Fruit fly (Drosophila melanogaster): ENCODE results near the gene Tsp3A.

Gene Tsp3A

dm6 chrX:2655479-2655878, 35.9 kb upstream of the Tsp3A start:
- TF ChIP-seq gem (tag; optimal IDR thresholded peaks at IDR 0.05) (peak; percentile 31), grn (GFP tag; optimal IDR thresholded peaks at IDR 0.05) (peak; percentile 69), esg (GFP tag; conservative IDR thresholded peaks at IDR 0.05) (no peak), CG4730 (GFP tag; IDR thresholded peaks at IDR 0.05) (no peak), lab (GFP tag; optimal IDR thresholded peaks at IDR 0.05) (peak; percentile 35), Meics (GFP tag; optimal IDR thresholded peaks at IDR 0.05) (no peak), NC2α (GFP tag; optimal IDR thresholded peaks at IDR 0.05) (no peak), ci (GFP tag; IDR thresholded peaks at IDR 0.05) (no peak), CG9215 (GFP tag; IDR thresholded peaks at IDR 0.05) (no peak), Hr78 (GFP tag; optimal IDR thresholded peaks at IDR 0.05) (no peak), Chrac-16 (GFP tag; optimal IDR thresholded peaks at IDR 0.05) (no peak), exex (tag; optimal IDR thresholded peaks at IDR 0.05) (peak; percentile 33)

dm6 chrX:2653533-2654296, 34.2 kb upstream of the Tsp3A start:
- TF ChIP-seq CG4282 (GFP tag; optimal IDR thresholded peaks at IDR 0.05) (no peak), wdn (GFP tag; IDR thresholded peaks at IDR 0.05) (no peak), CG4328 (GFP tag; optimal IDR thresholded peaks at IDR 0.05) (no peak), CG17612 (GFP tag; IDR thresholded peaks at IDR 0.05) (no peak), CG11085 (GFP tag; IDR thresholded peaks at IDR 0.05) (no peak), Hey (tag; optimal IDR thresholded peaks at IDR 0.05) (peak; percentile 58), CoRest (tag; optimal IDR thresholded peaks at IDR 0.05) (no peak), en (GFP tag; optimal IDR thresholded peaks at IDR 0.05) (no peak), CG6689 (GFP tag; IDR thresholded peaks at IDR 0.05) (no peak), CG2199 (GFP tag; IDR thresholded peaks at IDR 0.05) (no peak), Xbp1 (GFP tag; optimal IDR thresholded peaks at IDR 0.05) (no peak), CG11696 (GFP tag; IDR thresholded peaks at IDR 0.05) (no peak), Six4 (GFP tag; optimal IDR thresholded peaks at IDR 0.05) (no peak), odd (GFP tag; optimal IDR thresholded peaks at IDR 0.05) (peak; percentile 18), run (tag; optimal IDR thresholded peaks at IDR 0.05) (peak; percentile 15), Med (GFP tag) (peak; percentile 72), grau (tag; optimal IDR thresholded peaks at IDR 0.05) (no peak), Xrp1 (GFP tag; IDR thresholded peaks at IDR 0.05) (peak; percentile 10; the same call in 1 of the 2 replicates), PHDP (tag; optimal IDR thresholded peaks at IDR 0.05) (peak; percentile 32), Asciz (GFP tag; optimal IDR thresholded peaks at IDR 0.05) (peak; percentile 59), oc (tag; optimal IDR thresholded peaks at IDR 0.05) (peak; percentile 19), ac (GFP tag; optimal IDR thresholded peaks at IDR 0.05) (no peak), HHEX (GFP tag; optimal IDR thresholded peaks at IDR 0.05) (no peak), ftz-f1 (GFP tag; optimal IDR thresholded peaks at IDR 0.05) (no peak), so (GFP tag; IDR thresholded peaks at IDR 0.05) (no peak), hb (GFP tag; IDR thresholded peaks at IDR 0.05; ENCODE audit: partially characterized antibody) (no peak), luna (GFP tag; optimal IDR thresholded peaks at IDR 0.05) (no peak), CG12769 (tag; optimal IDR thresholded peaks at IDR 0.05) (peak; percentile 0), tna (GFP tag; IDR thresholded peaks at IDR 0.05; ENCODE audit: partially characterized antibody) (no peak), CG1233 (GFP tag; optimal IDR thresholded peaks at IDR 0.05) (no peak), tap (tag; optimal IDR thresholded peaks at IDR 0.05) (peak; percentile 26), dan (GFP tag; IDR thresholded peaks at IDR 0.05) (no peak), CG8944 (GFP tag; optimal IDR thresholded peaks at IDR 0.05) (no peak), nau (GFP tag; optimal IDR thresholded peaks at IDR 0.05) (peak; percentile 9), CG3838 (GFP tag; optimal IDR thresholded peaks at IDR 0.05) (peak; percentile 37), chm (GFP tag; IDR thresholded peaks at IDR 0.05) (no peak), Sox102F (GFP tag; optimal IDR thresholded peaks at IDR 0.05) (peak; percentile 21), CG8478 (optimal IDR thresholded peaks at IDR 0.05) (no peak)
